Worm (Caenorhabditis elegans): ENCODE data around the gene gcy-20.

- no peak for TF ChIP-seq flt-1 (GFP tag; IDR thresholded peaks at IDR 0.05)
- no peak for TF ChIP-seq tab-1 (GFP tag; IDR thresholded peaks at IDR 0.05)
- TF ChIP-seq cog-1 (tag; optimal IDR thresholded peaks at IDR 0.05), result no peak
- TF ChIP-seq ref-1 (GFP tag; conservative IDR thresholded peaks at IDR 0.05), result no peak
- TF ChIP-seq klf-2 (GFP tag; conservative IDR thresholded peaks at IDR 0.05), result no peak
- no peak for TF ChIP-seq med-1 (GFP tag; optimal IDR thresholded peaks at IDR 0.05; ENCODE audit: insufficient read depth)
Measured at ce11 chrV:16232180-16232579, 21.4 kb downstream of the gcy-20 start, which contains the start of gene gst-22.

All from whole organism, midembryonic.